Worm (Caenorhabditis elegans): Measurements from ENCODE around the gene epn-1.

DNA sequence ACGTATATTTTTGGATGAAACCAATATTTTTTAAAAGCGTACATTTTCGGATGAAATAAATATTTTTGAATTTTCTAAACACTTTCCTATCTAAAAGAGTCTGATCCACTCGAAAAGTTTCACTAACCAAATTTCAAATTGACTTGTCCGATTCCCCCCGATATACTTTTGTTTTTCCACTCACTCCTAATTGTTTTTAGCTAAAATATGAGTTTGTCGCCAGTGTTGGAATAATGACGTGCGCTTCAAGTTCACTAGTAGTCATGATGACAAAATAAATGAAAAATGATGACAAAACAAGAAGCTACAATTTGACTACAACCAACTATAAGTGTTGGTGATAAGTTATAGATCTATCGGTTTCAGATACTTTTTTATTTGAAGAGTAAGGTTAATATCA lies 9.5 kb downstream of the epn-1 start:
- TF ChIP-seq flt-1 (GFP tag; IDR thresholded peaks at IDR 0.05) (no peak), ets-7 (tag; optimal IDR thresholded peaks at IDR 0.05) (no peak), hmg-4 (GFP tag; optimal IDR thresholded peaks at IDR 0.05) (no peak), pes-1 (GFP tag; IDR thresholded peaks at IDR 0.05) (no peak), ama-1 (optimal IDR thresholded peaks at IDR 0.05) (no peak), hmbx-1 (tag; optimal IDR thresholded peaks at IDR 0.05) (no peak)
